ENCODE assay signal across 4 fruit fly cellular contexts in the genomic region with DNA sequence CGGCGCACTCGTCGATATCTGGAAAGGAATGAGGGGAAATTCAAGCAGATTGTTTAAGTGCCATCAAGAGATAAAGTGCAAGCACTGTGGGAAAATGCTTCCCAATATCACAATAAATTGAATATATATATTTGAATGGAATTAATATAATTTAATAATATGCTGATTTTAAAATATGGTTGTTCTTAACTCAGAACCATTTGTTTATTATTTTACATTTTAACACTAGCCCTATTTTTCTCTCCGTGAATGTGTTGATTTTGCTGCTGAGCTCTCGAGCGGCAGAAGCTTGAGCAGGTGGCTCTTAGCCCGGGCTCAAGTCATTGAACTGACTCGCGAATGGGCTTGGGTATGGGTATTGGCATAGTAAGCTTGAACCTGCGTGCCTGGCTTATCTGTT.
TF ChIP-seq lines count a peak whose summit lies in the region.

No protein-coding gene starts in this region.

- TF ChIP-seq CTCF in whole organism, embryonic (GFP tag; optimal IDR thresholded peaks at IDR 0.05; lab: Kevin White, UChicago), result no peak

TF ChIP-seq in whole organism, embryonic, 481 proteins besides CTCF, POLR2A, EP300 and RAD21:
- TF ChIP-seq CG8924 (tag; optimal IDR thresholded peaks at IDR 0.05; lab: Kevin White, UChicago), result no peak
- TF ChIP-seq sc (optimal IDR thresholded peaks at IDR 0.05; lab: Kevin White, UChicago), result no peak
- TF ChIP-seq sc (GFP tag; optimal IDR thresholded peaks at IDR 0.05; lab: Kevin White, UChicago), result no peak
- peak; percentile 2 for TF ChIP-seq nom (GFP tag; optimal IDR thresholded peaks at IDR 0.05; lab: Kevin White, UChicago)
TF ChIP-seq in whole organism, embryonic: peak in this region for 1.

TF ChIP-seq in whole organism, prepupa, 60 proteins besides CTCF, POLR2A, EP300 and RAD21 (continues in another document):
- TF ChIP-seq vri (GFP tag; optimal IDR thresholded peaks at IDR 0.05; lab: Kevin White, UChicago), result peak; percentile 7
- TF ChIP-seq salr (GFP tag; optimal IDR thresholded peaks at IDR 0.05; lab: Kevin White, UChicago), result peak in 1 of 2 experiments; percentile 14
- TF ChIP-seq CG8119 (GFP tag; IDR thresholded peaks at IDR 0.05; lab: Robert Waterston, UW), result no peak
- TF ChIP-seq CG31627 (GFP tag; optimal IDR thresholded peaks at IDR 0.05; lab: Kevin White, UChicago), result no peak
- TF ChIP-seq CG1621 (tag; optimal IDR thresholded peaks at IDR 0.05; lab: Kevin White, UChicago), result peak; percentile 4
- no peak for TF ChIP-seq CG9139 (GFP tag; optimal IDR thresholded peaks at IDR 0.05; lab: Kevin White, UChicago)
- no peak for TF ChIP-seq CG6163 (GFP tag; IDR thresholded peaks at IDR 0.05; lab: Robert Waterston, UW)
- no peak for TF ChIP-seq CG11762 (GFP tag; optimal IDR thresholded peaks at IDR 0.05; lab: Kevin White, UChicago; ENCODE audit: insufficient read depth)
- TF ChIP-seq CG6792 (GFP tag; optimal IDR thresholded peaks at IDR 0.05; lab: Kevin White, UChicago), result peak; percentile 48
- no peak for TF ChIP-seq Sox102F (GFP tag; optimal IDR thresholded peaks at IDR 0.05; lab: Kevin White, UChicago)
- TF ChIP-seq fkh (GFP tag; optimal IDR thresholded peaks at IDR 0.05; lab: Kevin White, UChicago), result no peak
- peak; percentile 18 for TF ChIP-seq net (GFP tag; optimal IDR thresholded peaks at IDR 0.05; lab: Kevin White, UChicago)
- peak; percentile 62 for TF ChIP-seq svp (GFP tag; lab: Kevin White, UChicago)
- no peak for TF ChIP-seq Ets21C (GFP tag; optimal IDR thresholded peaks at IDR 0.05; lab: Kevin White, UChicago)
- TF ChIP-seq CG6808 (GFP tag; optimal IDR thresholded peaks at IDR 0.05; lab: Kevin White, UChicago), result peak; percentile 50
- no peak for TF ChIP-seq Hr39 (GFP tag; optimal IDR thresholded peaks at IDR 0.05; lab: Kevin White, UChicago)
- peak; percentile 17 for TF ChIP-seq CG32006 (GFP tag; optimal IDR thresholded peaks at IDR 0.05; lab: Kevin White, UChicago)
- TF ChIP-seq CG10631 (GFP tag; optimal IDR thresholded peaks at IDR 0.05; lab: Kevin White, UChicago), result peak; percentile 55
- peak; percentile 54 for TF ChIP-seq CG3032 (tag; optimal IDR thresholded peaks at IDR 0.05; lab: Kevin White, UChicago)
- TF ChIP-seq Met (GFP tag; optimal IDR thresholded peaks at IDR 0.05; lab: Kevin White, UChicago), result peak; percentile 39
- no peak for TF ChIP-seq CG4318 (GFP tag; optimal IDR thresholded peaks at IDR 0.05; lab: Kevin White, UChicago)
- peak; percentile 13 for TF ChIP-seq cyc (GFP tag; optimal IDR thresholded peaks at IDR 0.05; lab: Kevin White, UChicago)
- peak; percentile 46 for TF ChIP-seq dsx (GFP tag; optimal IDR thresholded peaks at IDR 0.05; lab: Kevin White, UChicago; ENCODE audit: poor library complexity, severe bottlenecking)
- no peak for TF ChIP-seq Lpt (GFP tag; optimal IDR thresholded peaks at IDR 0.05; lab: Kevin White, UChicago)
- TF ChIP-seq CG15336 (GFP tag; IDR thresholded peaks at IDR 0.05; lab: Robert Waterston, UW), result peak; percentile 48; the same call in 1 of the 2 replicates
- no peak for TF ChIP-seq CG6276 (GFP tag; optimal IDR thresholded peaks at IDR 0.05; lab: Kevin White, UChicago)
- peak; percentile 43 for TF ChIP-seq spab (GFP tag; optimal IDR thresholded peaks at IDR 0.05; lab: Kevin White, UChicago)

TF ChIP-seq in whole organism, pupa, 21 proteins besides CTCF, POLR2A, EP300 and RAD21:
- TF ChIP-seq Snoo (tag; optimal IDR thresholded peaks at IDR 0.05; lab: Kevin White, UChicago), result peak; percentile 2
- no peak for TF ChIP-seq rn (GFP tag; IDR thresholded peaks at IDR 0.05; lab: Robert Waterston, UW)
- peak; percentile 69 for TF ChIP-seq CG8159 (tag; optimal IDR thresholded peaks at IDR 0.05; lab: Kevin White, UChicago)
- 0 out of 3 replicates have a peak, but pooled peaks have one; percentile 40 for TF ChIP-seq CG4496 (GFP tag; IDR thresholded peaks at IDR 0.05; lab: Robert Waterston, UW)
- peak; percentile 44 for TF ChIP-seq CG14655 (GFP tag; optimal IDR thresholded peaks at IDR 0.05; lab: Kevin White, UChicago)
- TF ChIP-seq Pif1A (GFP tag; optimal IDR thresholded peaks at IDR 0.05; lab: Kevin White, UChicago), result no peak
- TF ChIP-seq CG34367 (tag; optimal IDR thresholded peaks at IDR 0.05; lab: Kevin White, UChicago), result peak; percentile 63
- peak; percentile 84 for TF ChIP-seq EcR (GFP tag; optimal IDR thresholded peaks at IDR 0.05; lab: Kevin White, UChicago)
- TF ChIP-seq CG17806 (tag; optimal IDR thresholded peaks at IDR 0.05; lab: Kevin White, UChicago), result peak; percentile 55
- TF ChIP-seq D1 (tag; optimal IDR thresholded peaks at IDR 0.05; lab: Kevin White, UChicago), result no peak
- peak; percentile 55 for TF ChIP-seq CG9948 (tag; optimal IDR thresholded peaks at IDR 0.05; lab: Kevin White, UChicago)
- TF ChIP-seq CG10348 (GFP tag; IDR thresholded peaks at IDR 0.05; lab: Robert Waterston, UW), result no peak
- TF ChIP-seq Pif1B (GFP tag; optimal IDR thresholded peaks at IDR 0.05; lab: Kevin White, UChicago), result peak; percentile 13
- peak; percentile 40 for TF ChIP-seq CG13204 (GFP tag; optimal IDR thresholded peaks at IDR 0.05; lab: Kevin White, UChicago)
- TF ChIP-seq CG15710 (tag; optimal IDR thresholded peaks at IDR 0.05; lab: Kevin White, UChicago), result peak; percentile 63
- 0 out of 2 replicates have a peak, but pooled peaks have one; percentile 28 for TF ChIP-seq CG12605 (GFP tag; IDR thresholded peaks at IDR 0.05; lab: Robert Waterston, UW)
- TF ChIP-seq CG32121 (GFP tag; IDR thresholded peaks at IDR 0.05; lab: Robert Waterston, UW), result no peak
- no peak for TF ChIP-seq Ets98B (GFP tag; IDR thresholded peaks at IDR 0.05; lab: Robert Waterston, UW)
- TF ChIP-seq CG8301 (tag; optimal IDR thresholded peaks at IDR 0.05; lab: Kevin White, UChicago), result peak; percentile 15
- TF ChIP-seq fd96Ca (GFP tag; IDR thresholded peaks at IDR 0.05; lab: Robert Waterston, UW), result no peak
- TF ChIP-seq gl (tag; optimal IDR thresholded peaks at IDR 0.05; lab: Kevin White, UChicago), result no peak
TF ChIP-seq in whole organism, pupa: peak in this region for 13.

TF ChIP-seq in whole organism, wandering third instar larva, 38 proteins besides CTCF, POLR2A, EP300 and RAD21:
- TF ChIP-seq Dif (GFP tag; optimal IDR thresholded peaks at IDR 0.05; lab: Kevin White, UChicago; ENCODE audit: partially characterized antibody), result no peak
- TF ChIP-seq sv (GFP tag; optimal IDR thresholded peaks at IDR 0.05; lab: Kevin White, UChicago), result no peak
- TF ChIP-seq dmrt93B (GFP tag; optimal IDR thresholded peaks at IDR 0.05; lab: Kevin White, UChicago), result no peak
- no peak for TF ChIP-seq CG32264 (GFP tag; optimal IDR thresholded peaks at IDR 0.05; lab: Kevin White, UChicago)
- TF ChIP-seq Hr83 (GFP tag; optimal IDR thresholded peaks at IDR 0.05; lab: Kevin White, UChicago; ENCODE audit: poor library complexity, severe bottlenecking), result no peak
- no peak for TF ChIP-seq br (GFP tag; optimal IDR thresholded peaks at IDR 0.05; lab: Kevin White, UChicago)
- TF ChIP-seq rgr (GFP tag; optimal IDR thresholded peaks at IDR 0.05; lab: Kevin White, UChicago), result peak; percentile 47
- TF ChIP-seq psq (GFP tag; optimal IDR thresholded peaks at IDR 0.05; lab: Kevin White, UChicago), result peak; percentile 35
- TF ChIP-seq sage (GFP tag; optimal IDR thresholded peaks at IDR 0.05; lab: Kevin White, UChicago), result no peak
- TF ChIP-seq CrebA (GFP tag; optimal IDR thresholded peaks at IDR 0.05; lab: Kevin White, UChicago; ENCODE audit: borderline replicate concordance), result no peak
- no peak for TF ChIP-seq Abd-B (GFP tag; optimal IDR thresholded peaks at IDR 0.05; lab: Kevin White, UChicago)
- no peak for TF ChIP-seq jim (GFP tag; optimal IDR thresholded peaks at IDR 0.05; lab: Kevin White, UChicago)
- peak; percentile 61 for TF ChIP-seq Sp1 (GFP tag; optimal IDR thresholded peaks at IDR 0.05; lab: Kevin White, UChicago)
- TF ChIP-seq Rel (GFP tag; optimal IDR thresholded peaks at IDR 0.05; lab: Kevin White, UChicago), result no peak
- TF ChIP-seq Rel (tag; optimal IDR thresholded peaks at IDR 0.05; lab: Kevin White, UChicago), result no peak
- TF ChIP-seq OdsH (GFP tag; optimal IDR thresholded peaks at IDR 0.05; lab: Kevin White, UChicago), result peak; percentile 41
- TF ChIP-seq lola (GFP tag; optimal IDR thresholded peaks at IDR 0.05; lab: Kevin White, UChicago), result no peak
- TF ChIP-seq brk (GFP tag; optimal IDR thresholded peaks at IDR 0.05; lab: Kevin White, UChicago), result peak; percentile 2
- no peak for TF ChIP-seq Dfd (GFP tag; optimal IDR thresholded peaks at IDR 0.05; lab: Kevin White, UChicago)
- peak in 1 of 2 experiments; percentile 60 for TF ChIP-seq foxo (GFP tag; optimal IDR thresholded peaks at IDR 0.05; lab: Kevin White, UChicago)
- TF ChIP-seq Jra (GFP tag; optimal IDR thresholded peaks at IDR 0.05; lab: Kevin White, UChicago), result no peak
- TF ChIP-seq dl (GFP tag; optimal IDR thresholded peaks at IDR 0.05; lab: Kevin White, UChicago; ENCODE audit: insufficient read depth in 1 of 2, partially characterized antibody in 2 of 2), result no peak
- TF ChIP-seq GATAd (GFP tag; optimal IDR thresholded peaks at IDR 0.05; lab: Kevin White, UChicago), result no peak
- TF ChIP-seq Myc (optimal IDR thresholded peaks at IDR 0.05; lab: Kevin White, UChicago), result no peak
- TF ChIP-seq Hr78 (GFP tag; optimal IDR thresholded peaks at IDR 0.05; lab: Kevin White, UChicago), result no peak
- TF ChIP-seq Hnf4 (GFP tag; optimal IDR thresholded peaks at IDR 0.05; lab: Kevin White, UChicago), result peak; percentile 29
- no peak for TF ChIP-seq woc (GFP tag; optimal IDR thresholded peaks at IDR 0.05; lab: Kevin White, UChicago)
- TF ChIP-seq tai (GFP tag; optimal IDR thresholded peaks at IDR 0.05; lab: Kevin White, UChicago), result no peak
- no peak for TF ChIP-seq Mio (GFP tag; optimal IDR thresholded peaks at IDR 0.05; lab: Kevin White, UChicago)
- TF ChIP-seq pan (optimal IDR thresholded peaks at IDR 0.05; lab: Kevin White, UChicago), result no peak
- TF ChIP-seq dsf (GFP tag; optimal IDR thresholded peaks at IDR 0.05; lab: Kevin White, UChicago; ENCODE audit: borderline replicate concordance), result no peak
- TF ChIP-seq N (GFP tag; optimal IDR thresholded peaks at IDR 0.05; lab: Kevin White, UChicago), result no peak
- TF ChIP-seq Vsx2 (GFP tag; optimal IDR thresholded peaks at IDR 0.05; lab: Kevin White, UChicago; ENCODE audit: partially characterized antibody), result no peak
- peak; percentile 29 for TF ChIP-seq fru (GFP tag; optimal IDR thresholded peaks at IDR 0.05; lab: Kevin White, UChicago)
- TF ChIP-seq usp (GFP tag; optimal IDR thresholded peaks at IDR 0.05; lab: Kevin White, UChicago), result no peak
- peak; percentile 59 for TF ChIP-seq HLH106 (tag; optimal IDR thresholded peaks at IDR 0.05; lab: Kevin White, UChicago)
- no peak for TF ChIP-seq CG9705 (GFP tag; optimal IDR thresholded peaks at IDR 0.05; lab: Kevin White, UChicago)
- peak; percentile 1 for TF ChIP-seq ey (GFP tag; optimal IDR thresholded peaks at IDR 0.05; lab: Kevin White, UChicago)
- TF ChIP-seq h (GFP tag; optimal IDR thresholded peaks at IDR 0.05; lab: Kevin White, UChicago), result peak; percentile 36

Comparison
In these comparisons a context has a peak if more than half of its experiments do, and no peak if none do; other contexts are left out.
1. Of the 7 proteins assayed by ChIP-seq in both whole organism, embryonic and whole organism, prepupa: peak only in whole organism, embryonic: none; only in whole organism, prepupa: Blimp-1 and CG6854; in both: none; in neither: 5.